Worm (Caenorhabditis elegans) whole organism, late embryonic: Measurements from ENCODE around the gene ceh-90.

Experiments
- C08G9.2 ChIP-seq: sonication (generic microtip); optimal IDR thresholded peaks from 2 replicates; lab custom pipeline; 2016; ENCODE audit warnings: mild to moderate bottlenecking, missing genetic modification characterization, moderate library complexity, missing compliant biosample characterization
- F13H6.1 ChIP-seq: sonication (generic microtip); optimal IDR thresholded peaks from 2 replicates; lab custom pipeline; 2016; ENCODE audit warnings: missing genetic modification characterization, missing compliant biosample characterization
- K02D7.2 ChIP-seq: sonication (generic microtip); optimal IDR thresholded peaks from 2 replicates; lab custom pipeline; 2017; ENCODE audit warnings: mild to moderate bottlenecking, missing genetic modification characterization, missing compliant biosample characterization
- K09A11.1 ChIP-seq: sonication (generic microtip); optimal IDR thresholded peaks from 2 replicates; lab custom pipeline; 2017; ENCODE audit warnings: antibody characterized with exemption, mild to moderate bottlenecking, missing genetic modification characterization, missing compliant biosample characterization; ENCODE audit not compliant: insufficient read depth
- T23F11.4 ChIP-seq: fragments of 200-800 bp; sonication (Bioruptor generic); optimal IDR thresholded peaks from 2 replicates; lab custom pipeline; 2018; ENCODE audit warnings: mild to moderate bottlenecking, missing genetic modification characterization, missing compliant biosample characterization
- Y22D7AL.16 ChIP-seq: sonication (generic microtip); optimal IDR thresholded peaks from 2 replicates; lab custom pipeline; 2016; ENCODE audit warnings: missing genetic modification characterization, missing compliant biosample characterization
- ahr-1 ChIP-seq: sonication (generic microtip); optimal IDR thresholded peaks from 2 replicates; lab custom pipeline; 2016; ENCODE audit warnings: missing genetic modification characterization, missing compliant biosample characterization
- ceh-2 ChIP-seq: sonication (generic microtip); optimal IDR thresholded peaks from 2 replicates; lab custom pipeline; 2016; ENCODE audit warnings: missing genotype, missing genetic modification characterization, missing compliant biosample characterization
- ceh-22 ChIP-seq: sonication (generic microtip); optimal IDR thresholded peaks from 2 replicates; lab custom pipeline; 2017; ENCODE audit warnings: missing biosample characterization, missing genetic modification characterization
- ceh-24 ChIP-seq: sonication (generic microtip); optimal IDR thresholded peaks from 2 replicates; lab custom pipeline; 2016; ENCODE audit warnings: mild to moderate bottlenecking, missing genetic modification characterization, missing compliant biosample characterization
- ceh-30 ChIP-seq: fragments of 150-350 bp; optimal IDR thresholded peaks from 2 replicates; lab custom pipeline; 2014; ENCODE audit warnings: missing biosample characterization, missing genetic modification characterization
- ceh-34 ChIP-seq: sonication (generic microtip); optimal IDR thresholded peaks from 2 replicates; lab custom pipeline; 2016; ENCODE audit warnings: mild to moderate bottlenecking, missing genetic modification characterization, missing compliant biosample characterization
- ceh-45 ChIP-seq: fragments of 200-800 bp; sonication (Bioruptor generic); IDR thresholded peaks from 2 replicates; pipeline ENCODE4 v1.3.6; 2022; ENCODE audit warnings: missing genetic modification reagents, missing genetic modification characterization, missing compliant biosample characterization
- ceh-48 ChIP-seq: sonication (generic microtip); optimal IDR thresholded peaks from 2 replicates; lab custom pipeline; 2016; ENCODE audit warnings: missing genetic modification characterization, inconsistent platforms, missing compliant biosample characterization
- ceh-9 ChIP-seq: sonication (generic microtip); optimal IDR thresholded peaks from 2 replicates; lab custom pipeline; 2016; ENCODE audit warnings: mild to moderate bottlenecking, missing genetic modification characterization, inconsistent platforms, missing compliant biosample characterization
- che-1 ChIP-seq: sonication (generic microtip); optimal IDR thresholded peaks from 2 replicates; lab custom pipeline; 2016; ENCODE audit warnings: mild to moderate bottlenecking, missing genetic modification characterization, missing compliant biosample characterization
- dmd-4 ChIP-seq: sonication (generic microtip); optimal IDR thresholded peaks from 2 replicates; lab custom pipeline; 2016; ENCODE audit warnings: borderline replicate concordance, missing genetic modification characterization, missing compliant biosample characterization
- dve-1 ChIP-seq: sonication (generic microtip); optimal IDR thresholded peaks from 2 replicates; lab custom pipeline; 2017; ENCODE audit warnings: antibody characterized with exemption, mild to moderate bottlenecking, missing genetic modification characterization, missing compliant biosample characterization
- elt-2 ChIP-seq: sonication (generic microtip); optimal IDR thresholded peaks from 2 replicates; lab custom pipeline; 2016; ENCODE audit warnings: missing genetic modification reagents, missing genetic modification characterization, missing compliant biosample characterization
- elt-4 ChIP-seq: sonication (generic microtip); optimal IDR thresholded peaks from 2 replicates; lab custom pipeline; 2016; ENCODE audit warnings: missing genetic modification characterization, missing compliant biosample characterization
- ets-4 ChIP-seq: sonication (generic microtip); optimal IDR thresholded peaks from 2 replicates; lab custom pipeline; 2016; ENCODE audit warnings: missing genetic modification characterization, missing compliant biosample characterization
- eyg-1 ChIP-seq: sonication (generic microtip); optimal IDR thresholded peaks from 2 replicates; lab custom pipeline; 2016; ENCODE audit warnings: missing genotype, missing genetic modification characterization, missing compliant biosample characterization
- fax-1 ChIP-seq: sonication (generic microtip); optimal IDR thresholded peaks from 2 replicates; lab custom pipeline; 2016; ENCODE audit warnings: missing genotype, missing genetic modification characterization, missing compliant biosample characterization
- fkh-10 ChIP-seq: fragments of 150-350 bp; optimal IDR thresholded peaks from 2 replicates; lab custom pipeline; 2014; ENCODE audit warnings: missing biosample characterization, missing genetic modification reagents, missing genetic modification characterization
- fkh-6 ChIP-seq: sonication (generic microtip); optimal IDR thresholded peaks from 2 replicates; lab custom pipeline; 2016; ENCODE audit warnings: missing genetic modification characterization, missing compliant biosample characterization
- hlh-15 ChIP-seq: sonication (generic microtip); optimal IDR thresholded peaks from 2 replicates; lab custom pipeline; 2016; ENCODE audit warnings: missing genetic modification characterization, missing compliant biosample characterization
- hlh-30 ChIP-seq: sonication (generic microtip); optimal IDR thresholded peaks from 2 replicates; lab custom pipeline; 2017; ENCODE audit warnings: antibody characterized with exemption, missing genetic modification characterization, missing compliant biosample characterization; ENCODE audit not compliant: insufficient read depth
- hlh-6 ChIP-seq: sonication (generic microtip); optimal IDR thresholded peaks from 2 replicates; lab custom pipeline; 2016; ENCODE audit warnings: missing genotype, missing genetic modification characterization, missing compliant biosample characterization
- hlh-8 ChIP-seq: sonication (generic microtip); optimal IDR thresholded peaks from 2 replicates; lab custom pipeline; 2016; ENCODE audit warnings: missing genotype, missing genetic modification characterization, missing compliant biosample characterization
- lim-6 ChIP-seq: sonication (generic microtip); optimal IDR thresholded peaks from 2 replicates; lab custom pipeline; 2016; ENCODE audit warnings: missing genetic modification characterization, missing compliant biosample characterization
- lin-11 ChIP-seq: fragments of 200-800 bp; sonication (Bioruptor generic); optimal IDR thresholded peaks from 2 replicates; lab custom pipeline; 2018; ENCODE audit warnings: mild to moderate bottlenecking, missing genetic modification characterization, missing compliant biosample characterization
- madf-2 ChIP-seq: sonication (generic microtip); optimal IDR thresholded peaks from 2 replicates; lab custom pipeline; 2017; ENCODE audit warnings: missing genetic modification characterization, missing compliant biosample characterization
- mec-3 ChIP-seq: sonication (generic microtip); optimal IDR thresholded peaks from 2 replicates; lab custom pipeline; 2016; ENCODE audit warnings: borderline replicate concordance, missing genetic modification characterization, missing compliant biosample characterization
- nfya-1 ChIP-seq: sonication (generic microtip); optimal IDR thresholded peaks from 2 replicates; lab custom pipeline; 2017; ENCODE audit warnings: missing genetic modification characterization, mild to moderate bottlenecking, missing compliant biosample characterization, antibody characterized with exemption, moderate library complexity
- nhr-11 ChIP-seq: fragments of 150-350 bp; optimal IDR thresholded peaks from 2 replicates; lab custom pipeline; 2014; ENCODE audit warnings: missing biosample characterization, missing genetic modification characterization
- npax-4 ChIP-seq: sonication (generic microtip); optimal IDR thresholded peaks from 2 replicates; lab custom pipeline; 2016; ENCODE audit warnings: missing genetic modification characterization, missing compliant biosample characterization
- odd-2 ChIP-seq: sonication (generic microtip); optimal IDR thresholded peaks from 2 replicates; lab custom pipeline; 2017; ENCODE audit warnings: antibody characterized with exemption, mild to moderate bottlenecking, missing genetic modification characterization, missing compliant biosample characterization
- pat-9 ChIP-seq: fragments of 200-800 bp; sonication (Bioruptor generic); optimal IDR thresholded peaks from 2 replicates; lab custom pipeline; 2018; ENCODE audit warnings: mild to moderate bottlenecking, missing genetic modification characterization, moderate library complexity, missing compliant biosample characterization
- pax-1 ChIP-seq: fragments of 150-350 bp; optimal IDR thresholded peaks from 2 replicates; lab custom pipeline; 2014; ENCODE audit warnings: missing biosample characterization, missing genetic modification characterization
- pha-2 ChIP-seq: sonication (generic microtip); optimal IDR thresholded peaks from 2 replicates; lab custom pipeline; 2017; ENCODE audit warnings: mild to moderate bottlenecking, missing genetic modification characterization, missing compliant biosample characterization
- pha-4 ChIP-seq: fragments of 150-350 bp; optimal IDR thresholded peaks from 2 replicates; lab custom pipeline; 2018; ENCODE audit warnings: missing biosample characterization, missing genetic modification reagents, missing genetic modification characterization
- pros-1 ChIP-seq: fragments of 150-350 bp; optimal IDR thresholded peaks from 2 replicates; lab custom pipeline; 2014; ENCODE audit warnings: missing biosample characterization, missing genetic modification reagents, missing genetic modification characterization
- rnt-1 ChIP-seq: sonication (generic microtip); optimal IDR thresholded peaks from 2 replicates; lab custom pipeline; 2016; ENCODE audit warnings: missing genetic modification characterization, missing compliant biosample characterization
- sdc-2 ChIP-seq: sonication (generic microtip); optimal IDR thresholded peaks from 2 replicates; lab custom pipeline; 2016; ENCODE audit warnings: missing genotype, missing genetic modification characterization, missing compliant biosample characterization
- sox-2 ChIP-seq: fragments of 200-800 bp; sonication (Bioruptor generic); IDR thresholded peaks from 2 replicates; pipeline ENCODE4 v1.3.6; 2022; ENCODE audit warnings: missing genetic modification reagents, missing genetic modification characterization, missing compliant biosample characterization
- sox-4 ChIP-seq: sonication (generic microtip); optimal IDR thresholded peaks from 2 replicates; lab custom pipeline; 2017; ENCODE audit warnings: mild to moderate bottlenecking, missing genetic modification characterization, inconsistent platforms, missing compliant biosample characterization
- tbx-7 ChIP-seq: sonication (generic microtip); optimal IDR thresholded peaks from 2 replicates; lab custom pipeline; 2016; ENCODE audit warnings: missing genotype, missing genetic modification characterization, missing compliant biosample characterization
- ttx-3 ChIP-seq: sonication (generic microtip); optimal IDR thresholded peaks from 2 replicates; lab custom pipeline; 2016; ENCODE audit warnings: missing genetic modification reagents, missing genetic modification characterization, missing compliant biosample characterization
- unc-3 ChIP-seq, 2 experiments: fragments of 200-800 bp in 1 of 2; sonication (Bioruptor generic) in 1 of 2; sonication (generic microtip) in 1 of 2; conservative IDR thresholded peaks in 1 of 2; optimal IDR thresholded peaks in 1 of 2; 2 replicates each; pipeline versions ENCODE4 v1.3.6 to Lab custom; 2016 to 2022; ENCODE audit warnings: missing compliant biosample characterization in 2 of 2, missing genetic modification characterization in 2 of 2, missing genetic modification reagents in 1 of 2
- unc-42 ChIP-seq: sonication (generic microtip); optimal IDR thresholded peaks from 2 replicates; lab custom pipeline; 2016; ENCODE audit warnings: missing genotype, missing genetic modification characterization, missing compliant biosample characterization
- unc-55 ChIP-seq: sonication (generic microtip); optimal IDR thresholded peaks from 2 replicates; lab custom pipeline; 2017; ENCODE audit warnings: missing biosample characterization, missing genetic modification reagents, missing genetic modification characterization
- unc-86 ChIP-seq: sonication (generic microtip); optimal IDR thresholded peaks from 2 replicates; lab custom pipeline; 2016; ENCODE audit warnings: missing genetic modification characterization, missing compliant biosample characterization
- zip-5 ChIP-seq: sonication (generic microtip); optimal IDR thresholded peaks from 2 replicates; lab custom pipeline; 2016; ENCODE audit warnings: missing genetic modification characterization, missing compliant biosample characterization
- ztf-16 ChIP-seq: sonication (generic microtip); optimal IDR thresholded peaks from 2 replicates; lab custom pipeline; 2017; ENCODE audit warnings: missing genetic modification characterization, missing compliant biosample characterization

The ceh-90 gene

DNA sequence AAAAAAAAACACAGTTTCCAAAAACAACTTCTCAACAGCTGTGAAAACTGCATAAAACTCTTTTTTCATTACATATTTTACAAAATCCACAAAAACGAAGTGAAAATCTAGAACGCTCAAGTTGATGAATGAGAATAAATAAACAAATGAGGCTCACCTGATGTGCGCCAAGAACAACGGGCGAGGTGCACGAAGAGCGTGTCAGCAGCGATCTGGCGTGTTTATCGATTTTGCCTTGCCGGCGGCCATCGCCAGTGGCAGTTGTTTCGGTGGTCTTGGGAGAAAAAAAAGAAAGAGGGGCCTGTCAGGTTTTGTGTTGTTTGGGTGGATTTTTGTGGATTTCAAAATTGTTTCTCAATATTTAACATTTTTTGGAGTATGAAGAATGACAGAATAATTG lies 17.0 kb upstream of the ceh-90 start, which contains the start of gene idhb-1:
Gene idhb-1, minus strand, starts transcription at position 214 of the 400 bp plus-strand sequence.
- TF ChIP-seq lim-6 (no peak), fkh-10 (no peak), sox-2 (no peak), dmd-4 (tag; lab: Kevin White, UChicago) (no peak), Y22D7AL.16 (tag; lab: Kevin White, UChicago) (no peak), C08G9.2 (tag; lab: Kevin White, UChicago) (no peak), npax-4 (tag; lab: Kevin White, UChicago) (no peak), ceh-30 (tag; lab: Kevin White, UChicago) (no peak), ceh-2 (tag; lab: Kevin White, UChicago) (no peak), eyg-1 (tag; lab: Kevin White, UChicago) (no peak), unc-3 (GFP tag; conservative IDR thresholded peaks at IDR 0.05; lab: Robert Waterston, UW) (no peak), unc-3 (tag; optimal IDR thresholded peaks at IDR 0.05; lab: Kevin White, UChicago) (no peak), T23F11.4 (GFP tag; lab: Kevin White, UChicago) (no peak), fax-1 (tag; lab: Kevin White, UChicago) (no peak), pha-2 (tag; lab: Kevin White, UChicago) (no peak), unc-42 (tag; lab: Kevin White, UChicago) (no peak), F13H6.1 (tag; lab: Kevin White, UChicago) (no peak), nhr-11 (tag; lab: Kevin White, UChicago) (no peak), elt-4 (tag; lab: Kevin White, UChicago) (no peak), hlh-6 (no peak), zip-5 (tag; lab: Kevin White, UChicago) (no peak), pax-1 (tag; lab: Kevin White, UChicago) (no peak), sdc-2 (tag; lab: Kevin White, UChicago) (peak; percentile 54), ztf-16 (tag; lab: Kevin White, UChicago) (no peak), lin-11 (tag; lab: Kevin White, UChicago) (no peak), unc-55 (GFP tag; lab: Kevin White, UChicago) (no peak), unc-86 (tag; lab: Kevin White, UChicago) (no peak), ceh-24 (tag; lab: Kevin White, UChicago) (no peak), tbx-7 (tag; lab: Kevin White, UChicago) (no peak), nfya-1 (tag; lab: Kevin White, UChicago) (peak; percentile 67), K09A11.1 (tag; lab: Kevin White, UChicago) (no peak), hlh-8 (tag; lab: Kevin White, UChicago) (no peak), fkh-6 (no peak), odd-2 (tag; lab: Kevin White, UChicago) (no peak), dve-1 (tag; lab: Kevin White, UChicago) (peak; percentile 39), sox-4 (tag; lab: Kevin White, UChicago) (no peak), pat-9 (tag; lab: Kevin White, UChicago) (no peak), ets-4 (no peak), hlh-30 (tag; lab: Kevin White, UChicago) (peak; percentile 37), ttx-3 (tag; lab: Kevin White, UChicago) (no peak), che-1 (tag; lab: Kevin White, UChicago) (no peak), pros-1 (no peak), rnt-1 (no peak), madf-2 (no peak), pha-4 (tag; lab: Kevin White, UChicago) (no peak), ceh-9 (tag; lab: Kevin White, UChicago) (no peak), hlh-15 (tag; lab: Kevin White, UChicago) (no peak), ceh-22 (tag; lab: Kevin White, UChicago) (no peak), ceh-34 (tag; lab: Kevin White, UChicago) (peak; percentile 39), ceh-45 (GFP tag; lab: Robert Waterston, UW) (no peak), elt-2 (tag; lab: Kevin White, UChicago) (no peak), ceh-48 (tag; lab: Kevin White, UChicago) (peak; percentile 83), mec-3 (tag; lab: Kevin White, UChicago) (no peak), K02D7.2 (tag; lab: Kevin White, UChicago) (no peak), ahr-1 (no peak)
